Worm (Caenorhabditis elegans) whole organism, midembryonic: Measurements from ENCODE around the gene cst-1.
"Not testable (repeated sequence)": the region's sequence is repeated elsewhere in the genome, so short reads cannot be mapped to it uniquely, and the experiment has no call there.

ENCODE experiments used
- T22C8.4 ChIP-seq: fragments of 200-800 bp; sonication (Bioruptor generic); IDR thresholded peaks from 2 replicates; pipeline ENCODE4 v1.3.6; 2022; ENCODE audit warnings: missing genetic modification characterization, missing compliant biosample characterization
- cog-1 ChIP-seq: sonication (generic microtip); optimal IDR thresholded peaks from 2 replicates; lab custom pipeline; 2016; ENCODE audit warnings: missing genetic modification characterization, missing compliant biosample characterization
- flt-1 ChIP-seq: fragments of 200-800 bp; sonication (Bioruptor generic); IDR thresholded peaks from 2 replicates; pipeline ENCODE4 v1.3.6; 2022; ENCODE audit warnings: missing genetic modification characterization, missing compliant biosample characterization
- klf-2 ChIP-seq: fragments of 200-800 bp; sonication (Bioruptor generic); conservative IDR thresholded peaks from 2 replicates; pipeline ENCODE4 v1.3.6; 2022; ENCODE audit warnings: missing genetic modification reagents, missing genetic modification characterization, missing compliant biosample characterization
- med-1 ChIP-seq: sonication (generic microtip); optimal IDR thresholded peaks from 2 replicates; lab custom pipeline; 2017; ENCODE audit warnings: missing genetic modification characterization, mild to moderate bottlenecking, missing compliant biosample characterization, antibody characterized with exemption, missing genetic modification reagents; ENCODE audit not compliant: insufficient read depth
- ref-1 ChIP-seq: fragments of 200-800 bp; sonication (Bioruptor generic); conservative IDR thresholded peaks from 2 replicates; pipeline ENCODE4 v1.3.6; 2022; ENCODE audit warnings: missing genetic modification reagents, missing genetic modification characterization, missing compliant biosample characterization
- tab-1 ChIP-seq: fragments of 200-800 bp; sonication (Bioruptor generic); IDR thresholded peaks from 2 replicates; pipeline ENCODE4 v1.3.6; 2022; ENCODE audit warnings: missing genetic modification characterization, missing compliant biosample characterization
- ztf-23 ChIP-seq: fragments of 200-800 bp; sonication (Bioruptor generic); IDR thresholded peaks from 2 replicates; pipeline ENCODE4 v1.3.6; 2022; ENCODE audit warnings: missing genetic modification reagents, missing genetic modification characterization, missing compliant biosample characterization
- ztf-29 ChIP-seq: fragments of 200-800 bp; sonication (Bioruptor generic); IDR thresholded peaks from 2 replicates; pipeline ENCODE4 v1.3.6; 2022; ENCODE audit warnings: missing genetic modification reagents, missing genetic modification characterization, missing compliant biosample characterization

Gene cst-1

DNA sequence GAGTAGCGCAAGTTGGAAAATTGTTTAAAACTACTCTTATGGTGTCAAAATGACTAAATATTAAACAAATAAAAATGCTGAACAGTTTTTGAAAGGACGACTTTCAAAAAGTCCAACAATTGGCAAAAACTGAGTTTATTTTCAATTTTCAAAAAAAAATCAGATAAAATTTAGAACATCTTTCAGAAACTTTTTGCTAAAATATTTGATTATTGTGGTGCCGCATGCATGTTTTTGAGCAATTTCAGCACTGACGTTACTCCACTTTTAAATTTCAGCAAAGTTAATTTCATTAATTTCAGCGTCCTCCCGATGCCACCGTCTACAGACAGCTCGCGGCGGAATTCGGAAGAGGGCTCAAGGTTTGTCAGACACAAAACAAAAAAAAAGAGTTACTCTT lies at the start of gene cst-1:
cst-1 (plus strand) TSS at position 301 of the 400 bp plus-strand sequence.
- TF ChIP-seq flt-1 (GFP tag; lab: Robert Waterston, UW); klf-2; ztf-23 (GFP tag; lab: Robert Waterston, UW): not testable (repeated sequence)

DNA sequence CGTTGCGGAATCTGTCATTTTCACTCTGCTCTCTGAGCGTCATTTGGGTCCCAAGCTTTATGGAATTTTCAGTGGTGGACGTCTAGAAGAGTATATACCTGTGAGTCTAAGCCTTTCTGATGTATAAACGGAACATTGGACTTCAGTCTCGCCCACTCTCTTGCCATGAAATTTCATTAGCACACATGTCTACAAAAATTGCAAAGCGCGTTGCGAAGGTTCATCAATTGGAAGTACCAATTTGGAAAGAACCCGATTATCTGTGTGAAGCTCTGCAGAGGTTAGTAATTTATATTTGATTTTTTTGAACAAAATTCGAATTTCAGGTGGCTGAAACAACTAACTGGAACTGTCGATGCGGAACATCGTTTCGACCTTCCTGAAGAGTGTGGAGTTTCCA lies 49.6 kb upstream of the cst-1 start:
- TF ChIP-seq tab-1 (no peak), flt-1 (GFP tag; lab: Robert Waterston, UW) (no peak), T22C8.4 (no peak), ztf-29 (GFP tag; lab: Robert Waterston, UW) (no peak), med-1 (GFP tag; lab: Kevin White, UChicago) (no peak)

DNA sequence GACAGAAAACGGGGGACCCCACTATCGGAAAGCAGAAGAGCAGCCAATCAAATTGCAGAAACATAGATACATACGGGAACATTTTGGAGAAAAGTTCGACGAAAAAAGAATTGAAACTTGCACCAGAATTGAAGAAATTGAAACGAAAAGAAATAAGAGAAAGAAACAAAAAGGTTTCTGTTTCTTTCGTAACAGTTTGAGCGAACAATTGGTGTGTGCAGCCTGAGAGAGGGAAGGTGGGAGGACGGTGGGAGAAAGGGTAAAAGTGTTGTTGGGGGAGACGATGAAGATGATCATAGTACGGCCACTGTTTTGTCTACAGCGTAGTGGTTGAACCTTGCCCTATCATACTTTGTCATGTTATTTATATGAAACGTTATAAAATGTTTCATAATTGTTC lies 44.5 kb upstream of the cst-1 start:
- TF ChIP-seq cog-1 (tag; lab: Kevin White, UChicago) = no peak
- no peak for TF ChIP-seq ref-1 (GFP tag; lab: Robert Waterston, UW)
- no peak for TF ChIP-seq ztf-23 (GFP tag; lab: Robert Waterston, UW)
- TF ChIP-seq klf-2 = no peak
- TF ChIP-seq tab-1 = no peak

DNA sequence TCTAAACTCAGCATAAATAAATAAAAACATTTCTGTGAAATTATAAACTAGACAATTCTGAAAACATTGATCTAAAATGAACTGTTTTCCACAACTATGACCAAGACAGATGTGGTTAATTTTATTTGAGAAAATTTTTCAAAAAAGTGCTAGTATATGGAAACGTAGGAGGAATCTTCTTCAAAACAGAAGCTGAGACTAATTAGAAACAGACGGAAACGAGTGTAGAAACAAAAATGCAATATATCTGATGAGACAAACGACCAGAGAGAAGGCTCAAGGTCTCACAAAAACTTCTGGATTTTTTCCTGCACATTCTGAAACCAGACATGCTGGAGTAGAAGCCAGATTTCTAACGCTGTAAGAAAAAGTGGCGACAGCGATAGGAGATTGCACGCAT lies 43.5 kb upstream of the cst-1 start:
- no peak for TF ChIP-seq flt-1 (GFP tag; lab: Robert Waterston, UW)
- no peak for TF ChIP-seq T22C8.4
- no peak for TF ChIP-seq ztf-23 (GFP tag; lab: Robert Waterston, UW)
- TF ChIP-seq cog-1 (tag; lab: Kevin White, UChicago) = no peak
- no peak for TF ChIP-seq klf-2
- TF ChIP-seq ztf-29 (GFP tag; lab: Robert Waterston, UW) = no peak
- no peak for TF ChIP-seq ref-1 (GFP tag; lab: Robert Waterston, UW)

DNA sequence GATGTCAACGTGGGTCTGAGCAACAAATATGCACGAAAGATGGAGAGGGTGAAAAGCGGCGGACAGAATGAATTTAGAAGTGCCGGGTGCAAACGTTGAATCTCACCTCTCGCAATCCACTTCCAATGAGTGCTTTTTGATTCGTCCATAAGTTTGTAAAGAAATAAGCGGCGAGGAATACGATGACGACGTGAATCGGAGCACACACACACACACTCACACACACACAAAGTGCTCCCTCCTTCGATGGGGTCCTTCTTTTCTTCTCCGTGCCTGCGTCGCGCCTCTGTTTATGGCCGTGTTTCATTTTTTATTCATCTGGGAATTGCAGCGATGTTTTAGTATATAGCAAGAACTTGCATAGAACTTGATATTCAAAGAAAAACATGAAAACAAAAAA lies 42.0 kb upstream of the cst-1 start, which contains the start of gene paf-2:
paf-2 (minus strand) TSS at position 290 of the 400 bp plus-strand sequence.
- TF ChIP-seq tab-1 = no peak
- no peak for TF ChIP-seq ztf-29 (GFP tag; lab: Robert Waterston, UW)

DNA sequence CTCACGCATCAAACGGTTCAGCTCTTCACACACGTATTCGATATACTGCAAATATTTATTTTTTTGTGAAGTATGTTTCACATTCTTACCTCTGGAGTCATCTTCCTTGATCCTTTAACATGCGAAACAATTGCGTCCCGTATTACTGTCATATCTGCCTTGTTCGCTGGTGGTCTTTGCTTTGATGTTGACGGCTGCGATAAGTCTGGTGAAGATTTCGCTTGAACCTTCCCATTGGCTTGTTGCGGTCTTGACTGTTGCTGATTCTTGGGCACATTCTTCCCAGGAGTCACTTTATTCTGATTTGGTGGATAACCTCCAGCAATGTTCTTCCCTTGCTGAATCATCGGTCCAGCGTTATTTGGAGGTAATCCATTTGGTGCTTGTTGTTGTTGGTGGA lies 36.2 kb upstream of the cst-1 start:
- no peak for TF ChIP-seq ztf-29 (GFP tag; lab: Robert Waterston, UW)
- TF ChIP-seq cog-1 (tag; lab: Kevin White, UChicago) = no peak
- no peak for TF ChIP-seq tab-1
- no peak for TF ChIP-seq ref-1 (GFP tag; lab: Robert Waterston, UW)
- no peak for TF ChIP-seq med-1 (GFP tag; lab: Kevin White, UChicago)
- TF ChIP-seq T22C8.4 = no peak
- no peak for TF ChIP-seq ztf-23 (GFP tag; lab: Robert Waterston, UW)
- no peak for TF ChIP-seq klf-2
- TF ChIP-seq flt-1 (GFP tag; lab: Robert Waterston, UW) = no peak

DNA sequence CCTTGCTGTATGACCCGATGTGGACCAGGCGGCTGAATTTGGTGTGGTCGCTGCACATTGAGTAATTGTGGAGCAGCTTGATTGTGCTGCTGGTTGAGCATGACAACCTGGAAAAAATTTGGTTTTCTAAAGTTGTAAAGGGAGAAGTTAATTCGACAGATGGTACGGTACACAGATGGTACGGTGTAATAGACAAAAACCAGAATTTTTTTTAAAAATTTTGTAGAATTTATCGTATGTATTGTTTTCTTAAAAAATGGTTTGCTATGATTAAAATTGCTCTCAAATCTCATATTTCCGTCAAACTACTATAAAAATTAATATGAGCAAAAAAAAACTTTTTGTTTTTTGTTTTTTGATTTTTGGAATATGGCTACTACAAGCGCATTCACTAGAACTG lies 32.6 kb upstream of the cst-1 start, which contains the start of gene pqn-15:
pqn-15 (minus strand) TSS at position 101 of the 400 bp plus-strand sequence.
- no peak for TF ChIP-seq T22C8.4
- TF ChIP-seq ref-1 (GFP tag; lab: Robert Waterston, UW) = no peak
- no peak for TF ChIP-seq flt-1 (GFP tag; lab: Robert Waterston, UW)
- TF ChIP-seq ztf-23 (GFP tag; lab: Robert Waterston, UW) = no peak
- TF ChIP-seq klf-2 = no peak
- TF ChIP-seq cog-1 (tag; lab: Kevin White, UChicago) = no peak
- no peak for TF ChIP-seq med-1 (GFP tag; lab: Kevin White, UChicago)
- TF ChIP-seq tab-1 = no peak
- TF ChIP-seq ztf-29 (GFP tag; lab: Robert Waterston, UW) = no peak

DNA sequence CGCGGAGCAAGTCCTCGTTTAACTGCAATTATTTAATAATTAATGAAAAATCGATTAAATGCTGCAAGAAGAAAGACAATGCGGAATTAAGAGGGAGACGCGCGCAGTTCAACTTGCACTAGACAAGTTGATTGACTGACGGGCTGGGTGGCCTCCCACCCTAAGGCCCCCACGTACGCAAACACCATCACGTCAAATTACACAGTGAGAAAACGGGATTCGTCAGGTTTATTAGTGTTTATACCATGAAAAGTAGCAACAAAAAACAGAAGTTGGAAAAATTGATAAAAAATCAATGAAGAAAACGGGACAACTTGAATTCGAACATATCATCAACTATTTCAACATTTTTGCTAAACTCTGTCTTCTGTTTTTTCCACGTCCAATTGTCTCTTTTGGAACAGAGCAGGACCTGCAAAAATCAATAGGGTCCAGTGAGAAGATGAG lies 31.9 kb upstream of the cst-1 start:
- TF ChIP-seq T22C8.4 = peak; percentile 35; the same call in 1 of the 2 replicates
- no peak for TF ChIP-seq med-1 (GFP tag; lab: Kevin White, UChicago)
- TF ChIP-seq tab-1 = peak; percentile 55; the same call in 1 of the 2 replicates
- TF ChIP-seq klf-2 = no peak
- TF ChIP-seq ztf-29 (GFP tag; lab: Robert Waterston, UW) = 0 out of 2 replicates have a peak, but pooled peaks have one; percentile 29
- TF ChIP-seq ztf-23 (GFP tag; lab: Robert Waterston, UW) = no peak
- no peak for TF ChIP-seq flt-1 (GFP tag; lab: Robert Waterston, UW)

DNA sequence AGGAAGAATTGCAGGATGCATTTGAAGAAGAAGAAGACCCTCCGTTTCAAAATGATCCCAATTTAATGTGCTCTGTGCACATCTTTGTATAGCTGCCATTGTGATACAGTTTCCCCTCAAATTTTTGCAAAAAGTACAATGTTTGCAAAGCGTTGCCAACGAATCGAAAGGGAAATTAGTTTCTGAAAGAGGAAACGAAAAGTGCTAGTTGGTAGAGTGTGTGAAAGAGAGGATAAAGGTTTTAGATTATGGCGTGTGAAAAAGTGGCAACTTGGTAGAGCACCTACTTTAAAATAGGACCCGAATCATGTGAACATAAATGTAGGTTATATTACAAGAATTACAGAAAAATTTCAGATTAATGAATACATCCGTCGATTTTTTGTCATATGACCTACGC lies 27.8 kb upstream of the cst-1 start, which contains the start of gene C52B9.8:
C52B9.8 (minus strand) TSS at position 101 of the 400 bp plus-strand sequence.
- no peak for TF ChIP-seq tab-1
- TF ChIP-seq klf-2 = no peak

DNA sequence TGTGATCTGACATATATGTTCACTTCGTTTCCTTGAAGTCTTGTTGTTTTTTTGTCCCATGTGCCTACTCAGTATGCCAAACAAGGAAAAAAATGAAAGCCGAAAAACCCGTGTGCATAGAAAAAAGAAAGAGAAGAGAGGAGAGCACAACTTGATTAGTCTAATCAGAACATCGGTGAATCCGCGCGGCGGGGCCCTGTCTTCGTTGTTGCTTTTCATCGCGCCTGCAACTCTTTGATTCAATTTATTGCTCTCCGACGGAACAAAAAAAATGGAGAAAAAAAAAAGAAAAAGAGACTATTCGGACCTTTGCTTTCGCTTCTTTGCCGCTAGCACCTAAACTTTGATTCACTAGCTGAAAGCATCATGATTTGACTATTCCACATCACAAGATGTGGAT lies 24.5 kb upstream of the cst-1 start:
- TF ChIP-seq tab-1 (no peak), flt-1 (GFP tag; lab: Robert Waterston, UW) (no peak), ztf-29 (GFP tag; lab: Robert Waterston, UW) (no peak), ztf-23 (GFP tag; lab: Robert Waterston, UW) (no peak), med-1 (GFP tag; lab: Kevin White, UChicago) (no peak), ref-1 (GFP tag; lab: Robert Waterston, UW) (no peak), klf-2 (no peak), T22C8.4 (no peak), cog-1 (tag; lab: Kevin White, UChicago) (no peak)

DNA sequence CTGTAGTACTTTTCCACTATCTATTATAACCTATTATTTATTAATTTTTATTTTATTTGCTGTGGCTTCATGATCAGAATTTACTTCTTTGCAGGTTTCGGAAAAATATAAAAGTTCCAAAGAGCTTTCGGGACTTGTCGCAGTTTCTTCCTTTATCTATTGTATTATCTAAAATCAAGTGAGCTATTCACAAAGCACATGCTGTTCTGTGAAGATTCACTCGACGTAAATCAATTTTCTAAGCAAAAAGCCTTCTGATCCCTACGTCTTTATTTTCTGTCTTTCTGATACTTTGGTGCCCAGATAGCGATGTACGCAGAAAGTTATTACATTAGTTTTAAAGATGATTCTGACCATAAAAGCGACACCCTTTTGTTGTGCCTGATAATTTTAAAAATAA lies 22.3 kb upstream of the cst-1 start:
- no peak for TF ChIP-seq klf-2
- no peak for TF ChIP-seq flt-1 (GFP tag; lab: Robert Waterston, UW)
- no peak for TF ChIP-seq ref-1 (GFP tag; lab: Robert Waterston, UW)
- TF ChIP-seq cog-1 (tag; lab: Kevin White, UChicago) = no peak
- TF ChIP-seq med-1 (GFP tag; lab: Kevin White, UChicago) = no peak
- no peak for TF ChIP-seq ztf-23 (GFP tag; lab: Robert Waterston, UW)
- no peak for TF ChIP-seq ztf-29 (GFP tag; lab: Robert Waterston, UW)
- no peak for TF ChIP-seq tab-1
- no peak for TF ChIP-seq T22C8.4
